Worm (Caenorhabditis elegans) whole organism, L4 larva: ENCODE data around the gene frm-2.

ENCODE experiments used
- D1046.2 ChIP-seq: fragments of 200-800 bp; sonication (Bioruptor generic); IDR thresholded peaks from 2 replicates; pipeline ENCODE4 v1.3.6; 2022; ENCODE audit warnings: missing genetic modification characterization, missing compliant biosample characterization
- T20F7.1 ChIP-seq: fragments of 200-800 bp; sonication (Bioruptor generic); optimal IDR thresholded peaks from 2 replicates; lab custom pipeline; 2018; ENCODE audit warnings: mild to moderate bottlenecking, missing genetic modification characterization, missing compliant biosample characterization
- aha-1 ChIP-seq: fragments of 150-350 bp; peaks from one replicate; lab custom pipeline; 2014; ENCODE audit warnings: missing biosample characterization, missing genetic modification characterization
- arid-1 ChIP-seq: fragments of 200-800 bp; sonication (Bioruptor generic); conservative IDR thresholded peaks from 2 replicates; pipeline ENCODE4 v1.3.6; 2022; ENCODE audit warnings: missing genetic modification reagents, missing genetic modification characterization, missing compliant biosample characterization
- ceh-44 ChIP-seq: fragments of 200-800 bp; sonication (Bioruptor generic); IDR thresholded peaks from 2 replicates; pipeline ENCODE4 v1.3.6; 2022; ENCODE audit warnings: missing genetic modification reagents, missing genetic modification characterization, missing compliant biosample characterization
- ceh-82 ChIP-seq: sonication (generic microtip); optimal IDR thresholded peaks from 2 replicates; lab custom pipeline; 2017; ENCODE audit warnings: missing biosample characterization, missing genetic modification characterization
- cey-2 ChIP-seq: sonication (generic microtip); optimal IDR thresholded peaks from 3 replicates; lab custom pipeline; 2017; ENCODE audit warnings: missing genetic modification characterization, mild to moderate bottlenecking, missing compliant biosample characterization, antibody characterized with exemption, borderline replicate concordance; ENCODE audit not compliant: insufficient read depth
- ctbp-1 ChIP-seq: fragments of 200-800 bp; sonication (Bioruptor generic); IDR thresholded peaks from 2 replicates; pipeline ENCODE4 v1.3.6; 2022; ENCODE audit warnings: missing genetic modification reagents, missing genetic modification characterization, missing compliant biosample characterization
- daf-16 ChIP-seq, 3 experiments: sonication (generic microtip); optimal IDR thresholded peaks; 2 replicates each; lab custom pipeline; 2016 to 2017; ENCODE audit warnings: missing genetic modification characterization in 3 of 3, missing genetic modification reagents in 3 of 3, mild to moderate bottlenecking in 2 of 3, missing compliant biosample characterization in 2 of 3, missing biosample characterization in 1 of 3, moderate library complexity in 1 of 3
- daf-19 ChIP-seq: fragments of 200-800 bp; sonication (Bioruptor generic); conservative IDR thresholded peaks from 2 replicates; pipeline ENCODE4 v1.3.6; 2022; ENCODE audit warnings: missing genetic modification characterization, missing compliant biosample characterization
- dpl-1 ChIP-seq: fragments of 150-350 bp; optimal IDR thresholded peaks from 2 replicates; lab custom pipeline; 2014; ENCODE audit warnings: missing biosample characterization, missing genetic modification reagents, missing genetic modification characterization
- egl-43 ChIP-seq: fragments of 200-800 bp; sonication (Bioruptor generic); IDR thresholded peaks from 2 replicates; pipeline ENCODE4 v1.3.6; 2022; ENCODE audit warnings: missing genetic modification reagents, missing genetic modification characterization, missing compliant biosample characterization
- hlh-11 ChIP-seq: fragments of 200-800 bp; sonication (Bioruptor generic); optimal IDR thresholded peaks from 2 replicates; lab custom pipeline; 2018; ENCODE audit warnings: mild to moderate bottlenecking, missing genetic modification characterization, missing compliant biosample characterization
- hmg-1.1 ChIP-seq: fragments of 200-800 bp; sonication (Bioruptor generic); IDR thresholded peaks from 2 replicates; pipeline ENCODE4 v1.3.6; 2022; ENCODE audit warnings: missing genetic modification reagents, missing genetic modification characterization, missing compliant biosample characterization
- lim-7 ChIP-seq: fragments of 200-800 bp; sonication (Bioruptor generic); IDR thresholded peaks from 2 replicates; pipeline ENCODE4 v1.3.6; 2022; ENCODE audit warnings: missing genetic modification characterization, missing compliant biosample characterization
- lin-29 ChIP-seq: fragments of 200-800 bp; sonication (Bioruptor generic); IDR thresholded peaks from 2 replicates; pipeline ENCODE4 v1.3.6; 2022; ENCODE audit warnings: missing genetic modification reagents, missing genetic modification characterization, missing compliant biosample characterization
- lin-39 ChIP-seq: fragments of 150-350 bp; optimal IDR thresholded peaks from 2 replicates; lab custom pipeline; 2014; ENCODE audit warnings: missing biosample characterization, missing genetic modification reagents, missing genetic modification characterization
- lsy-2 ChIP-seq, 2 experiments: fragments of 150-350 bp in 1 of 2; sonication (generic microtip) in 1 of 2; optimal IDR thresholded peaks; 2 replicates each; lab custom pipeline; 2014 to 2017; ENCODE audit warnings: missing biosample characterization in 2 of 2, missing genetic modification characterization in 2 of 2
- madf-5 ChIP-seq, 2 experiments: fragments of 200-800 bp; sonication (Bioruptor generic); IDR thresholded peaks; 2 replicates each; pipeline ENCODE4 v1.3.6; 2022; ENCODE audit warnings: missing compliant biosample characterization in 2 of 2, missing genetic modification characterization in 2 of 2
- madf-9 ChIP-seq: fragments of 200-800 bp; sonication (Bioruptor generic); conservative IDR thresholded peaks from 2 replicates; pipeline ENCODE4 v1.3.6; 2022; ENCODE audit warnings: missing genetic modification reagents, missing genetic modification characterization, missing compliant biosample characterization
- mdt-29 ChIP-seq: fragments of 200-800 bp; sonication (Bioruptor generic); IDR thresholded peaks from 2 replicates; pipeline ENCODE4 v1.3.6; 2022; ENCODE audit warnings: missing genetic modification reagents, missing genetic modification characterization, missing compliant biosample characterization
- mes-2 ChIP-seq: sonication (generic microtip); optimal IDR thresholded peaks from 2 replicates; lab custom pipeline; 2016; ENCODE audit warnings: missing genotype, mild to moderate bottlenecking, missing genetic modification characterization, missing compliant biosample characterization; ENCODE audit not compliant: poor library complexity, severe bottlenecking
- mxl-2 ChIP-seq: fragments of 200-800 bp; sonication (Bioruptor generic); conservative IDR thresholded peaks from 2 replicates; pipeline ENCODE4 v1.3.6; 2022; ENCODE audit warnings: missing genetic modification reagents, missing genetic modification characterization, missing compliant biosample characterization
- nhr-102 ChIP-seq: sonication (generic microtip); optimal IDR thresholded peaks from 2 replicates; lab custom pipeline; 2016; ENCODE audit warnings: mild to moderate bottlenecking, missing genetic modification characterization, moderate library complexity, missing compliant biosample characterization
- nhr-11 ChIP-seq: fragments of 150-350 bp; optimal IDR thresholded peaks from 2 replicates; lab custom pipeline; 2014; ENCODE audit warnings: missing biosample characterization, missing genetic modification characterization
- nhr-111 ChIP-seq: fragments of 200-800 bp; sonication (Bioruptor generic); optimal IDR thresholded peaks from 2 replicates; lab custom pipeline; 2018; ENCODE audit warnings: mild to moderate bottlenecking, missing genetic modification characterization, missing compliant biosample characterization
- nhr-237 ChIP-seq: sonication (generic microtip); optimal IDR thresholded peaks from 2 replicates; lab custom pipeline; 2017; ENCODE audit warnings: missing biosample characterization, missing genetic modification characterization
- nhr-42 ChIP-seq: fragments of 200-800 bp; sonication (Bioruptor generic); IDR thresholded peaks from 2 replicates; pipeline ENCODE4 v1.3.6; 2022; ENCODE audit warnings: missing genetic modification characterization, missing compliant biosample characterization
- nhr-6 ChIP-seq: fragments of 150-350 bp; optimal IDR thresholded peaks from 2 replicates; lab custom pipeline; 2014; ENCODE audit warnings: missing biosample characterization, missing genetic modification characterization
- rbr-2 ChIP-seq: sonication (generic microtip); optimal IDR thresholded peaks from 2 replicates; lab custom pipeline; 2016; ENCODE audit warnings: missing genotype, missing genetic modification characterization, missing compliant biosample characterization
- saeg-2 ChIP-seq: fragments of 200-800 bp; sonication (Bioruptor generic); IDR thresholded peaks from 2 replicates; pipeline ENCODE4 v1.3.6; 2022; ENCODE audit warnings: missing genetic modification reagents, missing genetic modification characterization, missing compliant biosample characterization
- set-16 ChIP-seq: fragments of 200-800 bp; sonication (Bioruptor generic); IDR thresholded peaks from 2 replicates; pipeline ENCODE4 v1.3.6; 2022; ENCODE audit warnings: missing genetic modification reagents, missing genetic modification characterization, missing compliant biosample characterization
- skn-1 ChIP-seq: fragments of 150-350 bp; optimal IDR thresholded peaks from 2 replicates; lab custom pipeline; 2014; ENCODE audit warnings: missing biosample characterization, missing genetic modification characterization
- spr-1 ChIP-seq: sonication (generic microtip); optimal IDR thresholded peaks from 2 replicates; lab custom pipeline; 2016; ENCODE audit warnings: mild to moderate bottlenecking, missing genetic modification characterization, missing compliant biosample characterization
- vab-7 ChIP-seq: fragments of 200-800 bp; sonication (Bioruptor generic); IDR thresholded peaks from 2 replicates; pipeline ENCODE4 v1.3.6; 2022; ENCODE audit warnings: missing genetic modification reagents, missing genetic modification characterization, missing compliant biosample characterization
- zag-1 ChIP-seq: fragments of 150-350 bp; optimal IDR thresholded peaks from 2 replicates; lab custom pipeline; 2014; ENCODE audit warnings: missing biosample characterization, missing genetic modification characterization
- zip-2 ChIP-seq: fragments of 150-350 bp; optimal IDR thresholded peaks from 2 replicates; lab custom pipeline; 2014; ENCODE audit warnings: missing biosample characterization, missing genetic modification characterization

Gene frm-2

DNA sequence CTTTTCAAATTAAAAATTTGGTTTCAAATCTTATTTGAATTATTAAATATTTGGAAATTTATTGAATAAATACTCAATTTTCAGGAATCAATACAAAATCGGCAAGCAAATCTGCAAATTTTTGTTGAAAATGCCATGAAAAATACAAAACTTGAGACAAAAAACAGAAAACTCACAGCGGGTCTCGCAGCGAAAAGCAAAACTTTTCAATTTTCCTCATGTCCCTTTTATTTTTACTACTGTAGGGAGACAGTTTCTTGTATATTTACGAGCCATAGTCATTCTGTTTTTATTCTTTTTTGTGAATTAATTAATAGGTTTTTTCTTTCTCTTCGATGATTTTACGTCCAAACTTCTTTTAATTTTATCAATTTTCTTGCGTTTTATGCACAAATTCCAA, 6.5 kb upstream of the frm-2 start (continued):
- TF ChIP-seq set-16 (GFP tag; lab: Robert Waterston, UW) (no peak), madf-5 (GFP tag; IDR thresholded peaks at IDR 0.05; lab: Robert Waterston, UW) (no peak), mxl-2 (GFP tag; lab: Robert Waterston, UW) (no peak), hlh-11 (tag; lab: Kevin White, UChicago) (no peak), cey-2 (tag; lab: Kevin White, UChicago) (no peak), ctbp-1 (GFP tag; lab: Robert Waterston, UW) (no peak), lin-29 (GFP tag; lab: Robert Waterston, UW) (no peak), nhr-111 (GFP tag; lab: Kevin White, UChicago) (no peak), nhr-42 (GFP tag; lab: Robert Waterston, UW) (no peak), ceh-82 (tag; lab: Kevin White, UChicago) (no peak), D1046.2 (GFP tag; lab: Robert Waterston, UW) (no peak), lim-7 (GFP tag; lab: Robert Waterston, UW) (no peak), spr-1 (tag; lab: Kevin White, UChicago) (no peak)

DNA sequence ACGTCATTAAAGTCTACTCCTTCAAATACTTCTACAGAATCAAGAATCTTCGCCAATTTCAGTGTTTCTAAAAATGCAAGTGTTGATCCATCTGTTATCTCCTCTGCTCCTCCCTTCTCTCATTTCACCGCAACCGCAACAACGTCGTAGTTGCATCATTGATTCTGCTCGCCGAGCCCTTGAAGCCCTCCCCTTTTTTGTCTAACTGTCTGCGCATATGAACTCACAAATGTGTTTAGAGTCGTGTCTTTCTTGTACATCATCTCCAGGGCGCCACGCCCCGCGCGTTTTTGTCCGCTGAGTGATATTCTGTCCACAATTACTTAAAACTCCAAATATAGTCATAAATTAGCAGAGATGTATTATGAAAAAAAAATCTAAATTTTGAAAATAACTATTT, 6.1 kb upstream of the frm-2 start:
- TF ChIP-seq mdt-29 (no peak), T20F7.1 (no peak), skn-1 (tag; lab: Kevin White, UChicago) (no peak), zip-2 (tag; lab: Kevin White, UChicago) (no peak), nhr-6 (no peak), nhr-237 (tag; lab: Kevin White, UChicago) (no peak), aha-1 (tag; lab: Kevin White, UChicago) (peak; percentile 96), nhr-11 (tag; lab: Kevin White, UChicago) (no peak), zag-1 (tag; lab: Kevin White, UChicago) (no peak), arid-1 (GFP tag; lab: Robert Waterston, UW) (no peak), nhr-102 (tag; lab: Kevin White, UChicago) (no peak), mes-2 (tag; lab: Kevin White, UChicago) (peak; percentile 10), ceh-44 (GFP tag; lab: Robert Waterston, UW) (no peak), lsy-2 (tag; optimal IDR thresholded peaks at IDR 0.05; lab: Kevin White, UChicago) (peak in 1 of 2 experiments; percentile 4), hmg-1.1 (GFP tag; lab: Robert Waterston, UW) (peak; percentile 40; the same call in 1 of the 2 replicates)

DNA sequence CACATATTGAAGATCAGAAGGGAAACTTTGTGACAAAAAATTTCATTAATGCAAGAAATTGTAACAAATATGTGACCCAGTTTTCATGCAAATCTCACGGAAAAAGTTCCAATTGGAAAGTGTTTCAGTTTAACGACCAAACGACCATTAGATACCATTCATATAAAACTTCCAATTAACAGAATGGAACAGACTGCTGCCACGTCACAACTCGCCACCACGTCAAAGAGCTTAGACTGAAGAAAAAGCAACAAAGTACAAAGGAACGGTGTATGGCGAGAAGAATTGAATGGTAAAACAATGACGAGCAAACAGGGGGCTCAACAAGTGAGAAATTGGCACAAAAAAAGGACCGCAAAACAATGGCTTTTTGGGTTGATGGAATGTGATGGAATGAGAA, 3.4 kb upstream of the frm-2 start, which contains the start of gene T04C9.3:
Gene T04C9.3, plus strand, starts transcription at position 301 of the 400 bp plus-strand sequence.
- TF ChIP-seq lin-39 (tag; lab: Kevin White, UChicago): no peak
- TF ChIP-seq hmg-1.1 (GFP tag; lab: Robert Waterston, UW): no peak
- TF ChIP-seq egl-43 (GFP tag; lab: Robert Waterston, UW): no peak
- no peak for TF ChIP-seq rbr-2 (tag; lab: Kevin White, UChicago)
- TF ChIP-seq madf-9 (GFP tag; lab: Robert Waterston, UW): no peak
- TF ChIP-seq arid-1 (GFP tag; lab: Robert Waterston, UW): no peak
- no peak for TF ChIP-seq set-16 (GFP tag; lab: Robert Waterston, UW)
- no peak for TF ChIP-seq lsy-2 (tag; optimal IDR thresholded peaks at IDR 0.05; lab: Kevin White, UChicago)
- no peak for TF ChIP-seq daf-19 (GFP tag; lab: Robert Waterston, UW)
- TF ChIP-seq mxl-2 (GFP tag; lab: Robert Waterston, UW): no peak
- TF ChIP-seq cey-2 (tag; lab: Kevin White, UChicago): no peak
- no peak for TF ChIP-seq saeg-2 (GFP tag; lab: Robert Waterston, UW)
- TF ChIP-seq nhr-111 (GFP tag; lab: Kevin White, UChicago): no peak
- no peak for TF ChIP-seq vab-7
- no peak for TF ChIP-seq daf-16 (GFP tag; optimal IDR thresholded peaks at IDR 0.05; lab: Kevin White, UChicago)
- TF ChIP-seq daf-16 (tag; optimal IDR thresholded peaks at IDR 0.05; lab: Kevin White, UChicago): no peak
- no peak for TF ChIP-seq nhr-237 (tag; lab: Kevin White, UChicago)
- no peak for TF ChIP-seq dpl-1 (GFP tag; lab: Kevin White, UChicago)
